Worm (Caenorhabditis elegans): ENCODE data around the gene fbxc-52.

- TF ChIP-seq unc-86 (tag; optimal IDR thresholded peaks at IDR 0.05) (no peak), elt-3 (tag; optimal IDR thresholded peaks at IDR 0.05) (no peak), jun-1 (tag; optimal IDR thresholded peaks at IDR 0.05) (no peak), blmp-1 (tag; optimal IDR thresholded peaks at IDR 0.05) (no peak), mab-9 (GFP tag; IDR thresholded peaks at IDR 0.05) (no peak)
Measured at ce11 chrII:3673493-3673892, 43.6 kb upstream of the fbxc-52 start, which contains the start of gene sea-1.
